Fruit fly (Drosophila melanogaster) whole organism, embryonic: Measurements from ENCODE around the gene CG6785.

ENCODE experiments used
- CG10209 ChIP-seq: fragments of 200-800 bp; sonication (Bioruptor generic); optimal IDR thresholded peaks from 3 replicates; lab custom pipeline; 2017; ENCODE audit warnings: missing biosample characterization, mild to moderate bottlenecking, missing genetic modification characterization, missing genetic modification reagents
- CG10321 ChIP-seq: fragments of 200-800 bp; sonication (Bioruptor generic); IDR thresholded peaks from 2 replicates; pipeline ENCODE4 v1.3.6; 2022; ENCODE audit warnings: missing biosample characterization, missing genetic modification characterization
- CG10431 ChIP-seq: fragments of 200-800 bp; sonication (Bioruptor generic); optimal IDR thresholded peaks from 3 replicates; lab custom pipeline; 2018; ENCODE audit warnings: missing biosample characterization, mild to moderate bottlenecking, missing genetic modification characterization
- CG12236 ChIP-seq: fragments of 200-800 bp; sonication (Bioruptor generic); optimal IDR thresholded peaks from 2 replicates; lab custom pipeline; 2016; ENCODE audit warnings: missing biosample characterization, missing genetic modification characterization
- CG12942 ChIP-seq: fragments of 200-800 bp; sonication (Bioruptor generic); optimal IDR thresholded peaks from 3 replicates; lab custom pipeline; 2016; ENCODE audit warnings: missing biosample characterization, missing genetic modification characterization
- CG14860 ChIP-seq: fragments of 200-800 bp; sonication (Bioruptor generic); IDR thresholded peaks from 3 replicates; pipeline ENCODE4 v1.3.6; 2022; ENCODE audit warnings: missing biosample characterization, missing genetic modification characterization; ENCODE audit not compliant: partially characterized antibody
- CG14965 ChIP-seq: fragments of 200-800 bp; sonication (Bioruptor generic); optimal IDR thresholded peaks from 2 replicates; lab custom pipeline; 2016; ENCODE audit warnings: missing biosample characterization, missing genetic modification characterization, borderline replicate concordance
- CG15073 ChIP-seq: fragments of 200-800 bp; sonication (Bioruptor generic); optimal IDR thresholded peaks from 2 replicates; lab custom pipeline; 2016; ENCODE audit warnings: missing biosample characterization, missing genetic modification characterization
- CG16863 ChIP-seq: fragments of 200-800 bp; sonication (Bioruptor generic); optimal IDR thresholded peaks from 3 replicates; lab custom pipeline; 2016; ENCODE audit warnings: missing biosample characterization, missing genetic modification characterization
- CG17912 ChIP-seq: fragments of 200-800 bp; sonication (Bioruptor generic); optimal IDR thresholded peaks from 2 replicates; lab custom pipeline; 2018; ENCODE audit warnings: missing biosample characterization, mild to moderate bottlenecking, missing genetic modification characterization
- CG2116 ChIP-seq: fragments of 200-800 bp; sonication (Bioruptor generic); optimal IDR thresholded peaks from 3 replicates; lab custom pipeline; 2018; ENCODE audit warnings: missing biosample characterization, mild to moderate bottlenecking, missing genetic modification characterization
- CG31388 ChIP-seq: fragments of 200-800 bp; sonication (Bioruptor generic); optimal IDR thresholded peaks from 2 replicates; lab custom pipeline; 2016; ENCODE audit warnings: missing biosample characterization, missing genetic modification characterization
- CG3281 ChIP-seq: fragments of 200-800 bp; sonication (Bioruptor generic); optimal IDR thresholded peaks from 3 replicates; lab custom pipeline; 2017; ENCODE audit warnings: missing biosample characterization, mild to moderate bottlenecking, missing genetic modification characterization
- CG33557 ChIP-seq: fragments of 200-800 bp; sonication (Bioruptor generic); optimal IDR thresholded peaks from 2 replicates; lab custom pipeline; 2019; ENCODE audit warnings: missing biosample characterization, mild to moderate bottlenecking, missing genetic modification characterization, moderate library complexity
- CG4404 ChIP-seq: fragments of 200-800 bp; sonication (Bioruptor generic); IDR thresholded peaks from 2 replicates; pipeline ENCODE4 v1.3.6; 2022; ENCODE audit warnings: missing biosample characterization, missing genetic modification characterization
- CG4707 ChIP-seq: fragments of 200-800 bp; sonication (Bioruptor generic); optimal IDR thresholded peaks from 2 replicates; lab custom pipeline; 2018; ENCODE audit warnings: missing biosample characterization, mild to moderate bottlenecking, missing genetic modification characterization, moderate library complexity
- CG8944 ChIP-seq: fragments of 200-800 bp; sonication (Bioruptor generic); optimal IDR thresholded peaks from 3 replicates; lab custom pipeline; 2016; ENCODE audit warnings: missing biosample characterization, missing genetic modification characterization
- CG9727 ChIP-seq: fragments of 200-800 bp; sonication (Bioruptor generic); optimal IDR thresholded peaks from 3 replicates; lab custom pipeline; 2017; ENCODE audit warnings: missing biosample characterization, mild to moderate bottlenecking, missing genetic modification characterization
- CTCF ChIP-seq: fragments of 200-800 bp; sonication (Bioruptor generic); optimal IDR thresholded peaks from 2 replicates; lab custom pipeline; 2017; ENCODE audit warnings: missing biosample characterization, mild to moderate bottlenecking, missing genetic modification characterization, moderate library complexity
- Eip74EF ChIP-seq, 2 experiments: fragments of 200-800 bp in 1 of 2; fragments of >200 bp in 1 of 2; sonication (Bioruptor generic) in 1 of 2; optimal IDR thresholded peaks; 2 replicates each; lab custom pipeline; 2017 to 2019; ENCODE audit warnings: missing biosample characterization in 2 of 2, missing genetic modification characterization in 2 of 2, mild to moderate bottlenecking in 1 of 2, moderate library complexity in 1 of 2
- Hey ChIP-seq: fragments of 200-800 bp; sonication (Bioruptor generic); optimal IDR thresholded peaks from 3 replicates; lab custom pipeline; 2018; ENCODE audit warnings: missing biosample characterization, mild to moderate bottlenecking, missing genetic modification characterization
- Med ChIP-seq: fragments of 200-800 bp; sonication (Bioruptor generic); peaks from one replicate; lab custom pipeline; 2016; ENCODE audit warnings: missing biosample characterization, missing genetic modification characterization, mild to moderate bottlenecking, inconsistent platforms, moderate library complexity
- Rx ChIP-seq: fragments of 200-800 bp; sonication (Bioruptor generic); IDR thresholded peaks from 2 replicates; pipeline ENCODE4 v1.3.6; 2022; ENCODE audit warnings: missing biosample characterization, missing genetic modification characterization
- Sry-δ ChIP-seq: fragments of 200-800 bp; sonication (Bioruptor generic); optimal IDR thresholded peaks from 2 replicates; lab custom pipeline; 2016; ENCODE audit warnings: missing biosample characterization, missing genetic modification characterization
- Ssrp ChIP-seq: fragments of 200-800 bp; sonication (Bioruptor generic); optimal IDR thresholded peaks from 2 replicates; lab custom pipeline; 2018; ENCODE audit warnings: missing biosample characterization, mild to moderate bottlenecking, missing genetic modification characterization, moderate library complexity
- ac ChIP-seq: fragments of 200-800 bp; sonication (Bioruptor generic); optimal IDR thresholded peaks from 3 replicates; lab custom pipeline; 2017; ENCODE audit warnings: missing biosample characterization, mild to moderate bottlenecking, missing genetic modification characterization
- ash1 ChIP-seq: fragments of 200-800 bp; sonication (Bioruptor generic); optimal IDR thresholded peaks from 2 replicates; lab custom pipeline; 2018; ENCODE audit warnings: missing biosample characterization, mild to moderate bottlenecking, missing genetic modification characterization
- cg ChIP-seq: fragments of 200-800 bp; sonication (Bioruptor generic); optimal IDR thresholded peaks from 3 replicates; lab custom pipeline; 2019; ENCODE audit warnings: missing biosample characterization, mild to moderate bottlenecking, missing genetic modification characterization, moderate library complexity
- chinmo ChIP-seq: fragments of 200-800 bp; sonication (Bioruptor generic); IDR thresholded peaks from 4 replicates; pipeline ENCODE4 v1.3.6; 2022; ENCODE audit warnings: missing biosample characterization, missing genetic modification characterization; ENCODE audit not compliant: partially characterized antibody
- dan ChIP-seq: fragments of 200-800 bp; sonication (Bioruptor generic); IDR thresholded peaks from 2 replicates; pipeline ENCODE4 v1.3.6; 2022; ENCODE audit warnings: missing biosample characterization, missing genetic modification characterization
- disco-r ChIP-seq: fragments of 200-800 bp; sonication (Bioruptor generic); optimal IDR thresholded peaks from 2 replicates; lab custom pipeline; 2016; ENCODE audit warnings: missing biosample characterization, missing genetic modification characterization
- dysf ChIP-seq: fragments of 200-800 bp; sonication (Bioruptor generic); IDR thresholded peaks from 3 replicates; pipeline ENCODE4 v1.3.6; 2022; ENCODE audit warnings: missing biosample characterization, missing genetic modification characterization
- hkb ChIP-seq, 2 experiments: fragments of 200-800 bp in 1 of 2; fragments of >200 bp in 1 of 2; sonication (Bioruptor generic) in 1 of 2; IDR thresholded peaks in 1 of 2; optimal IDR thresholded peaks in 1 of 2; 2 replicates each; pipeline versions ENCODE4 v1.3.6 to Lab custom; 2017 to 2022; ENCODE audit warnings: missing biosample characterization in 1 of 2, missing genetic modification characterization in 1 of 2
- insv ChIP-seq, 2 experiments: fragments of 200-800 bp; sonication (Bioruptor generic); optimal IDR thresholded peaks; 3 replicates each; lab custom pipeline; 2016 to 2018; ENCODE audit warnings: missing biosample characterization in 2 of 2, missing genetic modification characterization in 2 of 2
- kah ChIP-seq: fragments of 200-800 bp; sonication (Bioruptor generic); optimal IDR thresholded peaks from 2 replicates; lab custom pipeline; 2018; ENCODE audit warnings: missing biosample characterization, mild to moderate bottlenecking, missing genetic modification characterization
- lab ChIP-seq: fragments of 200-800 bp; sonication (Bioruptor generic); optimal IDR thresholded peaks from 3 replicates; lab custom pipeline; 2017; ENCODE audit warnings: missing biosample characterization, missing genetic modification characterization, mild to moderate bottlenecking, moderate library complexity, missing genetic modification reagents
- lola ChIP-seq, 3 experiments: fragments of >200 bp in 2 of 3; fragments of 200-800 bp in 1 of 3; sonication (Bioruptor generic) in 1 of 3; optimal IDR thresholded peaks; 2 replicates each; lab custom pipeline; 2017 to 2019; ENCODE audit warnings: missing biosample characterization in 3 of 3, missing genetic modification characterization in 3 of 3, mild to moderate bottlenecking in 1 of 3, moderate library complexity in 1 of 3
- mld ChIP-seq: fragments of 200-800 bp; sonication (Bioruptor generic); IDR thresholded peaks from 3 replicates; pipeline ENCODE4 v1.3.6; 2022; ENCODE audit warnings: missing biosample characterization, missing genetic modification characterization; ENCODE audit not compliant: partially characterized antibody
- salm ChIP-seq: fragments of 200-800 bp; sonication (Bioruptor generic); optimal IDR thresholded peaks from 2 replicates; lab custom pipeline; 2018; ENCODE audit warnings: missing biosample characterization, mild to moderate bottlenecking, missing genetic modification characterization
- sd ChIP-seq: fragments of 200-800 bp; sonication (Bioruptor generic); optimal IDR thresholded peaks from 3 replicates; lab custom pipeline; 2018; ENCODE audit warnings: missing biosample characterization, mild to moderate bottlenecking, missing genetic modification characterization, moderate library complexity
- sisA ChIP-seq: fragments of 200-800 bp; sonication (Bioruptor generic); IDR thresholded peaks from 2 replicates; pipeline ENCODE4 v1.3.6; 2022; ENCODE audit warnings: missing biosample characterization, missing genetic modification characterization
- sqz ChIP-seq: fragments of 200-800 bp; sonication (Bioruptor generic); optimal IDR thresholded peaks from 3 replicates; lab custom pipeline; 2018; ENCODE audit warnings: missing biosample characterization, mild to moderate bottlenecking, missing genetic modification characterization
- stc ChIP-seq: fragments of 200-800 bp; sonication (Bioruptor generic); IDR thresholded peaks from 2 replicates; pipeline ENCODE4 v1.3.6; 2022; ENCODE audit warnings: missing biosample characterization, missing genetic modification characterization
- sug ChIP-seq: fragments of 200-800 bp; optimal IDR thresholded peaks from 2 replicates; lab custom pipeline; 2019; ENCODE audit warnings: missing biosample characterization, mild to moderate bottlenecking, missing genetic modification characterization, moderate library complexity
- unc-4 ChIP-seq: fragments of 200-800 bp; sonication (Bioruptor generic); IDR thresholded peaks from 2 replicates; pipeline ENCODE4 v1.3.6; 2022; ENCODE audit warnings: missing biosample characterization, missing genetic modification characterization; ENCODE audit not compliant: partially characterized antibody
- usp ChIP-seq: fragments of >200 bp; optimal IDR thresholded peaks from 2 replicates; lab custom pipeline; 2017; ENCODE audit warnings: missing biosample characterization, missing genetic modification characterization
- wor ChIP-seq: fragments of 200-800 bp; sonication (Bioruptor generic); IDR thresholded peaks from 2 replicates; pipeline ENCODE4 v1.3.6; 2022; ENCODE audit warnings: missing biosample characterization, missing genetic modification characterization

The CG6785 gene

dm6 chr2L:12011682-12012655 is 33.0 kb downstream of the CG6785 start (continued):
- TF ChIP-seq CG9727 (GFP tag; lab: Kevin White, UChicago) (peak; percentile 62), Rx (no peak), CG4404 (GFP tag; lab: Robert Waterston, UW) (no peak), CG10431 (peak; percentile 51), CG8944 (GFP tag; lab: Kevin White, UChicago) (peak; percentile 57), chinmo (no peak), dan (GFP tag; lab: Robert Waterston, UW) (no peak), CG10209 (GFP tag; lab: Kevin White, UChicago) (peak; percentile 67), CG2116 (GFP tag; lab: Kevin White, UChicago) (peak; percentile 21), insv (GFP tag; optimal IDR thresholded peaks at IDR 0.05; lab: Kevin White, UChicago) (peak in 1 of 2 experiments; percentile 60), CG12236 (GFP tag; lab: Kevin White, UChicago) (peak; percentile 4), kah (GFP tag; lab: Kevin White, UChicago) (peak; percentile 100), lab (peak; percentile 94), CG14860 (GFP tag; lab: Robert Waterston, UW) (no peak), CG12942 (peak; percentile 26), Eip74EF (GFP tag; optimal IDR thresholded peaks at IDR 0.05; lab: Kevin White, UChicago) (peak in 1 of 2 experiments; percentile 93), CG15073 (GFP tag; lab: Kevin White, UChicago) (no peak), Hey (tag; lab: Kevin White, UChicago) (peak; percentile 10), CG10321 (GFP tag; lab: Robert Waterston, UW) (no peak), wor (GFP tag; lab: Robert Waterston, UW) (no peak), CG14965 (peak; percentile 13), ac (GFP tag; lab: Kevin White, UChicago) (peak; percentile 0), Sry-δ (GFP tag; lab: Kevin White, UChicago) (peak; percentile 49), cg (GFP tag; lab: Kevin White, UChicago) (peak; percentile 37), ash1 (GFP tag; lab: Kevin White, UChicago) (peak; percentile 83), CG31388 (GFP tag; lab: Kevin White, UChicago) (peak; percentile 26), sisA (no peak), lola (GFP tag; optimal IDR thresholded peaks at IDR 0.05; lab: Kevin White, UChicago) (no peak), sqz (peak; percentile 38), Med (GFP tag; lab: Kevin White, UChicago) (peak; percentile 98), CTCF (peak; percentile 64), unc-4 (GFP tag; lab: Robert Waterston, UW) (no peak), CG16863 (peak; percentile 68), CG4707 (GFP tag; lab: Kevin White, UChicago) (no peak), sug (tag; lab: Kevin White, UChicago) (peak; percentile 100), sd (tag; lab: Kevin White, UChicago) (peak; percentile 100), salm (tag; lab: Kevin White, UChicago) (peak; percentile 82), CG17912 (GFP tag; lab: Kevin White, UChicago) (peak; percentile 6), dysf (GFP tag; lab: Robert Waterston, UW) (no peak), mld (GFP tag; lab: Robert Waterston, UW) (no peak), CG33557 (GFP tag; lab: Kevin White, UChicago) (peak; percentile 32), Ssrp (tag; lab: Kevin White, UChicago) (no peak), stc (no peak), disco-r (no peak), hkb (optimal IDR thresholded peaks at IDR 0.05; lab: Kevin White, UChicago) (peak; percentile 58), hkb (GFP tag; IDR thresholded peaks at IDR 0.05; lab: Robert Waterston, UW) (no peak), usp (GFP tag; lab: Kevin White, UChicago) (no peak), CG3281 (GFP tag; lab: Kevin White, UChicago) (peak; percentile 62)
